Fruit fly (Drosophila melanogaster) whole organism, embryonic: ENCODE results near the gene shv.

ENCODE experiments used
- BEAF-32 ChIP-seq: fragments of 200-800 bp; sonication (Bioruptor generic); optimal IDR thresholded peaks from 3 replicates; lab custom pipeline; 2017; ENCODE audit warnings: missing biosample characterization, missing genetic modification characterization, mild to moderate bottlenecking, moderate library complexity, missing genetic modification reagents
- CG10267 ChIP-seq: fragments of 200-800 bp; sonication (Bioruptor generic); optimal IDR thresholded peaks from 2 replicates; lab custom pipeline; 2018; ENCODE audit warnings: missing biosample characterization, mild to moderate bottlenecking, missing genetic modification characterization, moderate library complexity
- CG10366 ChIP-seq: fragments of 200-800 bp; sonication (Bioruptor generic); IDR thresholded peaks from 2 replicates; pipeline ENCODE4 v1.3.6; 2022; ENCODE audit warnings: missing biosample characterization, missing genetic modification characterization
- CG12104 ChIP-seq: fragments of 200-800 bp; sonication (Bioruptor generic); optimal IDR thresholded peaks from 3 replicates; lab custom pipeline; 2016; ENCODE audit warnings: missing biosample characterization, missing genetic modification characterization
- CG12236 ChIP-seq: fragments of 200-800 bp; sonication (Bioruptor generic); optimal IDR thresholded peaks from 2 replicates; lab custom pipeline; 2016; ENCODE audit warnings: missing biosample characterization, missing genetic modification characterization
- CG13287 ChIP-seq: fragments of 200-800 bp; sonication (Bioruptor generic); IDR thresholded peaks from 2 replicates; pipeline ENCODE4 v1.3.6; 2022; ENCODE audit warnings: missing biosample characterization, missing genetic modification characterization; ENCODE audit not compliant: partially characterized antibody
- CG14710 ChIP-seq: fragments of 200-800 bp; sonication (Bioruptor generic); optimal IDR thresholded peaks from 3 replicates; lab custom pipeline; 2019; ENCODE audit warnings: missing biosample characterization, mild to moderate bottlenecking, missing genetic modification characterization, moderate library complexity
- CG17568 ChIP-seq: fragments of 200-800 bp; sonication (Bioruptor generic); optimal IDR thresholded peaks from 2 replicates; lab custom pipeline; 2018; ENCODE audit warnings: missing biosample characterization, mild to moderate bottlenecking, missing genetic modification characterization, moderate library complexity
- CG18619 ChIP-seq: fragments of 200-800 bp; sonication (Bioruptor generic); optimal IDR thresholded peaks from 3 replicates; lab custom pipeline; 2017; ENCODE audit warnings: missing biosample characterization, mild to moderate bottlenecking, missing genetic modification characterization
- CG32772 ChIP-seq: fragments of 200-800 bp; sonication (Bioruptor generic); IDR thresholded peaks from 2 replicates; pipeline ENCODE4 v1.3.6; 2022; ENCODE audit warnings: missing biosample characterization, missing genetic modification characterization
- CG4360 ChIP-seq: fragments of 200-800 bp; sonication (Bioruptor generic); IDR thresholded peaks from 2 replicates; pipeline ENCODE4 v1.3.6; 2022; ENCODE audit warnings: missing biosample characterization, missing genetic modification characterization
- CG43689 ChIP-seq: fragments of 200-800 bp; sonication (Bioruptor generic); IDR thresholded peaks from 2 replicates; pipeline ENCODE4 v1.3.6; 2022; ENCODE audit warnings: missing biosample characterization, missing genetic modification characterization
- CG4730 ChIP-seq: fragments of 200-800 bp; sonication (Bioruptor generic); IDR thresholded peaks from 2 replicates; pipeline ENCODE4 v1.3.6; 2022; ENCODE audit warnings: missing biosample characterization, missing genetic modification characterization
- CG4854 ChIP-seq: fragments of 200-800 bp; sonication (Bioruptor generic); optimal IDR thresholded peaks from 2 replicates; lab custom pipeline; 2016; ENCODE audit warnings: missing biosample characterization, missing genetic modification characterization, inconsistent platforms
- CG5245 ChIP-seq: fragments of 200-800 bp; sonication (Bioruptor generic); optimal IDR thresholded peaks from 3 replicates; lab custom pipeline; 2016; ENCODE audit warnings: missing biosample characterization, missing genetic modification characterization
- CG7786 ChIP-seq: fragments of 200-800 bp; sonication (Bioruptor generic); optimal IDR thresholded peaks from 2 replicates; lab custom pipeline; 2016; ENCODE audit warnings: missing biosample characterization, missing genetic modification characterization
- CG7963 ChIP-seq: fragments of 200-800 bp; sonication (Bioruptor generic); IDR thresholded peaks from 3 replicates; pipeline ENCODE4 v1.3.6; 2022; ENCODE audit warnings: missing biosample characterization, missing genetic modification characterization; ENCODE audit not compliant: partially characterized antibody
- CG8281 ChIP-seq: fragments of 200-800 bp; sonication (Bioruptor generic); optimal IDR thresholded peaks from 2 replicates; lab custom pipeline; 2018; ENCODE audit warnings: missing biosample characterization, mild to moderate bottlenecking, missing genetic modification characterization, moderate library complexity
- CG8478 ChIP-seq: fragments of >200 bp; optimal IDR thresholded peaks from 2 replicates; lab custom pipeline; 2018
- D19B ChIP-seq: fragments of 200-800 bp; sonication (Bioruptor generic); optimal IDR thresholded peaks from 2 replicates; lab custom pipeline; 2017; ENCODE audit warnings: missing biosample characterization, mild to moderate bottlenecking, missing genetic modification characterization
- Dp ChIP-seq: fragments of 200-800 bp; sonication (Bioruptor generic); optimal IDR thresholded peaks from 2 replicates; lab custom pipeline; 2018; ENCODE audit warnings: missing biosample characterization, mild to moderate bottlenecking, missing genetic modification characterization, moderate library complexity
- Hand ChIP-seq: fragments of 200-800 bp; sonication (Bioruptor generic); optimal IDR thresholded peaks from 2 replicates; lab custom pipeline; 2017; ENCODE audit warnings: mild to moderate bottlenecking, missing biosample characterization, missing genetic modification reagents, missing genetic modification characterization
- Opbp ChIP-seq: fragments of 200-800 bp; sonication (Bioruptor generic); IDR thresholded peaks from 3 replicates; pipeline ENCODE4 v1.3.6; 2022; ENCODE audit warnings: missing biosample characterization, missing genetic modification characterization; ENCODE audit not compliant: partially characterized antibody
- Sry-β ChIP-seq: fragments of 200-800 bp; sonication (Bioruptor generic); optimal IDR thresholded peaks from 2 replicates; lab custom pipeline; 2018; ENCODE audit warnings: missing biosample characterization, mild to moderate bottlenecking, missing genetic modification characterization, moderate library complexity
- bcd ChIP-seq: fragments of 200-800 bp; sonication (Bioruptor generic); optimal IDR thresholded peaks from 2 replicates; lab custom pipeline; 2017; ENCODE audit warnings: missing biosample characterization, mild to moderate bottlenecking, missing genetic modification characterization
- br ChIP-seq: fragments of >200 bp; optimal IDR thresholded peaks from 2 replicates; lab custom pipeline; 2017
- cad ChIP-seq: fragments of >200 bp; optimal IDR thresholded peaks from 2 replicates; lab custom pipeline; 2017; ENCODE audit warnings: missing biosample characterization, missing genetic modification characterization
- dmrt99B ChIP-seq: fragments of 200-800 bp; sonication (Bioruptor generic); optimal IDR thresholded peaks from 2 replicates; lab custom pipeline; 2018; ENCODE audit warnings: missing biosample characterization, mild to moderate bottlenecking, missing genetic modification characterization, moderate library complexity
- h ChIP-seq: fragments of >200 bp; optimal IDR thresholded peaks from 2 replicates; lab custom pipeline; 2017
- ind ChIP-seq: fragments of 200-800 bp; sonication (Bioruptor generic); optimal IDR thresholded peaks from 3 replicates; lab custom pipeline; 2016; ENCODE audit warnings: missing biosample characterization, missing genetic modification characterization
- jigr1 ChIP-seq: fragments of 200-800 bp; sonication (Bioruptor generic); IDR thresholded peaks from 3 replicates; pipeline ENCODE4 v1.3.6; 2022; ENCODE audit warnings: missing biosample characterization, missing genetic modification characterization
- jumu ChIP-seq: fragments of 200-800 bp; sonication (Bioruptor generic); optimal IDR thresholded peaks from 3 replicates; lab custom pipeline; 2016; ENCODE audit warnings: missing biosample characterization, missing genetic modification characterization
- kah ChIP-seq: fragments of 200-800 bp; sonication (Bioruptor generic); optimal IDR thresholded peaks from 2 replicates; lab custom pipeline; 2018; ENCODE audit warnings: missing biosample characterization, mild to moderate bottlenecking, missing genetic modification characterization
- ken ChIP-seq: fragments of 200-800 bp; sonication (Bioruptor generic); IDR thresholded peaks from 3 replicates; pipeline ENCODE4 v1.3.6; 2022; ENCODE audit warnings: missing biosample characterization, missing genetic modification characterization
- kni ChIP-seq: fragments of 200-800 bp; sonication (Bioruptor generic); optimal IDR thresholded peaks from 3 replicates; lab custom pipeline; 2017; ENCODE audit warnings: mild to moderate bottlenecking, missing biosample characterization, missing genetic modification reagents, missing genetic modification characterization
- lmd ChIP-seq: fragments of 200-800 bp; sonication (Bioruptor generic); IDR thresholded peaks from 2 replicates; pipeline ENCODE4 v1.3.6; 2022; ENCODE audit warnings: missing biosample characterization, missing genetic modification characterization
- lov ChIP-seq, 2 experiments: fragments of 200-800 bp in 1 of 2; fragments of >200 bp in 1 of 2; sonication (Bioruptor generic) in 1 of 2; IDR thresholded peaks in 1 of 2; optimal IDR thresholded peaks in 1 of 2; 2 replicates in 1 of 2; 3 replicates in 1 of 2; pipeline versions ENCODE4 v1.3.6 to Lab custom; 2017 to 2022; ENCODE audit warnings: missing biosample characterization in 1 of 2, missing genetic modification characterization in 1 of 2
- luna ChIP-seq: fragments of 200-800 bp; sonication (Bioruptor generic); optimal IDR thresholded peaks from 2 replicates; lab custom pipeline; 2016; ENCODE audit warnings: missing biosample characterization, missing genetic modification characterization
- nmo ChIP-seq: fragments of 200-800 bp; sonication (Bioruptor generic); optimal IDR thresholded peaks from 2 replicates; lab custom pipeline; 2018; ENCODE audit warnings: missing biosample characterization, mild to moderate bottlenecking, missing genetic modification characterization, moderate library complexity
- pzg ChIP-seq: fragments of 200-800 bp; sonication (Bioruptor generic); optimal IDR thresholded peaks from 3 replicates; lab custom pipeline; 2018; ENCODE audit warnings: missing biosample characterization, mild to moderate bottlenecking, missing genetic modification characterization, moderate library complexity
- repo ChIP-seq: fragments of 200-800 bp; sonication (Bioruptor generic); optimal IDR thresholded peaks from 2 replicates; lab custom pipeline; 2016; ENCODE audit warnings: missing biosample characterization, missing genetic modification characterization
- seq ChIP-seq: fragments of 200-800 bp; sonication (Bioruptor generic); IDR thresholded peaks from 2 replicates; pipeline ENCODE4 v1.3.6; 2022; ENCODE audit warnings: missing biosample characterization, missing genetic modification characterization
- shn ChIP-seq: fragments of 200-800 bp; sonication (Bioruptor generic); optimal IDR thresholded peaks from 3 replicates; lab custom pipeline; 2016; ENCODE audit warnings: missing biosample characterization, missing genetic modification characterization
- sisA ChIP-seq: fragments of 200-800 bp; sonication (Bioruptor generic); IDR thresholded peaks from 2 replicates; pipeline ENCODE4 v1.3.6; 2022; ENCODE audit warnings: missing biosample characterization, missing genetic modification characterization
- slp2 ChIP-seq: fragments of 200-800 bp; sonication (Bioruptor generic); optimal IDR thresholded peaks from 2 replicates; lab custom pipeline; 2016; ENCODE audit warnings: missing biosample characterization, missing genetic modification characterization
- tll ChIP-seq, 2 experiments: fragments of 200-800 bp in 1 of 2; fragments of >200 bp in 1 of 2; sonication (Bioruptor generic) in 1 of 2; optimal IDR thresholded peaks; 2 replicates each; lab custom pipeline; 2017 to 2019; ENCODE audit warnings: missing biosample characterization in 2 of 2, missing genetic modification characterization in 2 of 2, mild to moderate bottlenecking in 1 of 2, moderate library complexity in 1 of 2
- vfl ChIP-seq: fragments of 200-800 bp; sonication (Bioruptor generic); optimal IDR thresholded peaks from 2 replicates; lab custom pipeline; 2016; ENCODE audit warnings: missing biosample characterization, missing genetic modification characterization
- wor ChIP-seq: fragments of 200-800 bp; sonication (Bioruptor generic); IDR thresholded peaks from 2 replicates; pipeline ENCODE4 v1.3.6; 2022; ENCODE audit warnings: missing biosample characterization, missing genetic modification characterization

shv gene

DNA sequence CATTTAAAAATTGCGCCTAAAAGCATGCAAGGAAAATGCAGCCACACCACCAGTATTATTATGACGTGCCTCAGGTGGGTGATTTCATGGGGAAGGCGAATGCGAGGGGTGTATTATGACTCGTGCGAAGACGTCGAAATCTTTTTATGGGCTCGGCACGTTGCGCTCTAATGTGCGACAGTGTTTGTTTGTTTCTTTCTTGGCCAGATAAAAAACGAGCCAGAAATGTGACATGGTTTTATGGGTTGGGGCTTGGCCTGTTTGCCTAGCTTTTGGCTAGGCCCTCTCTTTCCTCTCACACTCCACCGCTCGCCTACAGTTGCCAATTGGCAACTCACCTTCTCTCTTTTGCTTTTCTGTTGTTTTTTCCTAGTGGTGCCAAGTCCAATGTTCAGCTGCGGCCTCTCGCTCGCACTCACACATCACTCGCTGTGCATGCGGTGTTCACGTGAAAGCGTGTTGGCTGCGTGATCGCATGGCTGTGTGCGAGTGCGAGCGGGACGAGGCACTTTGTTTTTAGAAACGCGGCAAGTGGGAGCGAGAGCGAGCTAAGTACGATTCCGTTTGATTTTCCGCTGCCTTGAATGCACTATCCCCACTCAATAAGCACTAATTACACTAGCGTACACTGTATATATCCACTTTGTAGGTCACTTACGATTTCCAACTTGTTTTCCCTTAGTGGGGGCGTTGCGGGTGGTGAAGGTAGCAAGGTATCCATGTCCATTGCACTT is 26.0 kb downstream of the shv start (continued):
- peak; percentile 0 for TF ChIP-seq Dp (GFP tag; lab: Kevin White, UChicago)
- TF ChIP-seq CG14710 (tag; lab: Kevin White, UChicago) = peak; percentile 2
- no peak for TF ChIP-seq ind
- TF ChIP-seq CG7786 = no peak
- TF ChIP-seq CG18619 (GFP tag; lab: Kevin White, UChicago) = no peak
- peak; percentile 16 for TF ChIP-seq CG17568 (GFP tag; lab: Kevin White, UChicago)
- no peak for TF ChIP-seq D19B (GFP tag; lab: Kevin White, UChicago)
- TF ChIP-seq vfl (GFP tag; lab: Kevin White, UChicago) = no peak
- peak; percentile 89 for TF ChIP-seq kah (GFP tag; lab: Kevin White, UChicago)
- TF ChIP-seq CG12104 (GFP tag; lab: Kevin White, UChicago) = no peak
- TF ChIP-seq CG8281 (tag; lab: Kevin White, UChicago) = peak; percentile 3
- TF ChIP-seq repo (GFP tag; lab: Kevin White, UChicago) = peak; percentile 3
- peak; percentile 36 for TF ChIP-seq Sry-β
- TF ChIP-seq shn (GFP tag; lab: Kevin White, UChicago) = peak; percentile 40
- no peak for TF ChIP-seq h (lab: Kevin White, UChicago)
- no peak for TF ChIP-seq seq (GFP tag; lab: Robert Waterston, UW)

dm6 chr2L:479483-480195 is 26.7 kb downstream of the shv start, which contains the start of gene cbt:
TSS of gene cbt (minus strand) at chr2L:479688.
- TF ChIP-seq ken (GFP tag; lab: Robert Waterston, UW) (no peak), cad (GFP tag; lab: Kevin White, UChicago) (no peak), CG32772 (no peak), slp2 (peak; percentile 97), CG4360 (GFP tag; lab: Robert Waterston, UW) (no peak), CG43689 (GFP tag; lab: Robert Waterston, UW) (no peak), CG4730 (GFP tag; lab: Robert Waterston, UW) (no peak), pzg (GFP tag; lab: Kevin White, UChicago) (peak; percentile 30), CG8478 (lab: Kevin White, UChicago) (no peak), CG7963 (GFP tag; lab: Robert Waterston, UW) (no peak), bcd (GFP tag; lab: Kevin White, UChicago) (peak; percentile 97), dmrt99B (peak; percentile 98), jigr1 (GFP tag; lab: Robert Waterston, UW) (no peak), lmd (GFP tag; lab: Robert Waterston, UW) (no peak), CG5245 (GFP tag; lab: Kevin White, UChicago) (peak; percentile 93), sisA (GFP tag; lab: Robert Waterston, UW) (no peak), luna (peak; percentile 95), jumu (peak; percentile 98), Opbp (GFP tag; lab: Robert Waterston, UW) (no peak), CG12236 (GFP tag; lab: Kevin White, UChicago) (peak; percentile 96), wor (GFP tag; lab: Robert Waterston, UW) (no peak), lov (optimal IDR thresholded peaks at IDR 0.05; lab: Kevin White, UChicago) (no peak), lov (GFP tag; IDR thresholded peaks at IDR 0.05; lab: Robert Waterston, UW) (no peak), CG13287 (GFP tag; lab: Robert Waterston, UW) (no peak), tll (GFP tag; optimal IDR thresholded peaks at IDR 0.05; lab: Kevin White, UChicago) (no peak), br (lab: Kevin White, UChicago) (no peak), kni (GFP tag; lab: Kevin White, UChicago) (peak; percentile 97), CG10267 (peak; percentile 93), CG4854 (GFP tag; lab: Kevin White, UChicago) (peak; percentile 93), BEAF-32 (no peak), CG10366 (GFP tag; lab: Robert Waterston, UW) (no peak), nmo (GFP tag; lab: Kevin White, UChicago) (peak; percentile 97), Hand (GFP tag; lab: Kevin White, UChicago) (peak; percentile 98)
